Fruit fly (Drosophila melanogaster): ENCODE results near the gene Tango4.

Gene Tango4

DNA sequence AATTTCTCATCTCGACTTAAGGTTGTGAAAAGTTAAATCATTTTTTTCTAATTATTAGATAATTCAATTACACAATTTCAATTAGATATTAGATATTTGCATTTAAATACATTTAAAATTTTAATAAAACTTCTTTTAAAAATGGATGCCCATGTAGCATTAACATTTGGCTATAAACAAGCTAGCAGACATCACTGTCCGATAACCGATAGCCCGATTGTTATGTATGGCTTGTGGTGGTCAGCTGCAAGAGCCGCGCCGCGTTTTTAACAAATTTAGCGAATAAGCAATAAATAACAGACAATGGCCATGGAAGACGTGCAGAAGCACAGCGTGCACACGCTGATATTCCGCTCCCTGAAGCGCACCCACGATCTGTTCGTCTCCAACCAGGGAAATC is at the start of gene Tango4:
Gene Tango4 (plus strand): TSS at position 212 of the 400 bp plus-strand sequence.
- TF ChIP-seq row (GFP tag; IDR thresholded peaks at IDR 0.05) (peak; percentile 77), CG34224 (GFP tag; IDR thresholded peaks at IDR 0.05; ENCODE audit: partially characterized antibody) (0 out of 3 replicates have a peak, but pooled peaks have one; percentile 25), Dip3 (GFP tag; optimal IDR thresholded peaks at IDR 0.05) (no peak), otp (GFP tag; IDR thresholded peaks at IDR 0.05) (no peak), CG10274 (GFP tag; optimal IDR thresholded peaks at IDR 0.05) (no peak), zfh1 (GFP tag; IDR thresholded peaks at IDR 0.05) (no peak), H15 (GFP tag; IDR thresholded peaks at IDR 0.05) (no peak), Spps (tag; optimal IDR thresholded peaks at IDR 0.05) (no peak), nerfin-1 (tag; optimal IDR thresholded peaks at IDR 0.05) (no peak), CG7372 (GFP tag; IDR thresholded peaks at IDR 0.05) (no peak), E2f1 (GFP tag; IDR thresholded peaks at IDR 0.05) (no peak), wdn (GFP tag; IDR thresholded peaks at IDR 0.05) (no peak), ken (GFP tag; IDR thresholded peaks at IDR 0.05) (no peak), Doc2 (GFP tag; IDR thresholded peaks at IDR 0.05) (no peak), MBD-R2 (GFP tag; IDR thresholded peaks at IDR 0.05) (peak; percentile 88), Side (GFP tag; optimal IDR thresholded peaks at IDR 0.05) (no peak), Trl (optimal IDR thresholded peaks at IDR 0.05) (no peak), Trl (GFP tag; optimal IDR thresholded peaks at IDR 0.05) (no peak), Sry-δ (GFP tag; optimal IDR thresholded peaks at IDR 0.05) (no peak), dan (GFP tag; IDR thresholded peaks at IDR 0.05) (no peak), Hmx (GFP tag; optimal IDR thresholded peaks at IDR 0.05) (no peak), CG16815 (GFP tag; optimal IDR thresholded peaks at IDR 0.05) (no peak), Dref (GFP tag; IDR thresholded peaks at IDR 0.05) (peak; percentile 69), Xbp1 (GFP tag; optimal IDR thresholded peaks at IDR 0.05) (no peak), pho (GFP tag; optimal IDR thresholded peaks at IDR 0.05) (no peak), BEAF-32 (GFP tag; optimal IDR thresholded peaks at IDR 0.05) (peak; percentile 26), CG32767 (GFP tag; IDR thresholded peaks at IDR 0.05) (no peak), stwl (tag; optimal IDR thresholded peaks at IDR 0.05) (peak; percentile 27), Lpt (GFP tag; optimal IDR thresholded peaks at IDR 0.05) (no peak), Stat92E (GFP tag; optimal IDR thresholded peaks at IDR 0.05) (no peak), nom (GFP tag; optimal IDR thresholded peaks at IDR 0.05) (no peak), CG1233 (GFP tag; optimal IDR thresholded peaks at IDR 0.05) (no peak), CG17385 (GFP tag; optimal IDR thresholded peaks at IDR 0.05) (no peak), CG3281 (GFP tag; optimal IDR thresholded peaks at IDR 0.05) (no peak), NfI (GFP tag; optimal IDR thresholded peaks at IDR 0.05) (no peak), esg (GFP tag; conservative IDR thresholded peaks at IDR 0.05) (no peak), CG14667 (GFP tag; IDR thresholded peaks at IDR 0.05) (no peak), nerfin-2 (GFP tag; IDR thresholded peaks at IDR 0.05; ENCODE audit: partially characterized antibody) (no peak), gt (GFP tag; IDR thresholded peaks at IDR 0.05) (no peak), cas (GFP tag; IDR thresholded peaks at IDR 0.05) (no peak), lbe (GFP tag; optimal IDR thresholded peaks at IDR 0.05) (no peak), Rx (GFP tag; IDR thresholded peaks at IDR 0.05) (no peak), YL-1 (GFP tag; optimal IDR thresholded peaks at IDR 0.05) (peak; percentile 13), D (optimal IDR thresholded peaks at IDR 0.05) (no peak), D (GFP tag; optimal IDR thresholded peaks at IDR 0.05) (no peak), CG5953 (GFP tag; IDR thresholded peaks at IDR 0.05) (no peak), Hr78 (GFP tag; optimal IDR thresholded peaks at IDR 0.05) (no peak), Taf1 (GFP tag; IDR thresholded peaks at IDR 0.05) (no peak), CG30020 (tag; optimal IDR thresholded peaks at IDR 0.05) (no peak), ems (GFP tag; optimal IDR thresholded peaks at IDR 0.05) (no peak), CG9817 (tag; optimal IDR thresholded peaks at IDR 0.05) (no peak), chinmo (GFP tag; IDR thresholded peaks at IDR 0.05; ENCODE audit: partially characterized antibody) (no peak), pzg (GFP tag; optimal IDR thresholded peaks at IDR 0.05) (peak; percentile 19)

Measured in whole organism, embryonic.